Worm (Caenorhabditis elegans) whole organism, L4 larva: ENCODE data around the gene F11A10.5.

Experiments
- R02D3.7 ChIP-seq: fragments of 150-350 bp; sonication (generic microtip); optimal IDR thresholded peaks from 3 replicates; lab custom pipeline; 2014; ENCODE audit warnings: missing biosample characterization, missing genetic modification characterization
- T20F7.1 ChIP-seq: fragments of 200-800 bp; sonication (Bioruptor generic); optimal IDR thresholded peaks from 2 replicates; lab custom pipeline; 2018; ENCODE audit warnings: mild to moderate bottlenecking, missing genetic modification characterization, missing compliant biosample characterization
- T26A8.4 ChIP-seq: fragments of 200-800 bp; sonication (Bioruptor generic); IDR thresholded peaks from 2 replicates; pipeline ENCODE4 v1.3.6; 2022; ENCODE audit warnings: missing genetic modification characterization, missing compliant biosample characterization
- Y105C5A.15 ChIP-seq: fragments of 200-800 bp; sonication (Bioruptor generic); IDR thresholded peaks from 2 replicates; pipeline ENCODE4 v1.3.6; 2022; ENCODE audit warnings: missing genetic modification characterization, missing compliant biosample characterization
- Y48G9A.11 ChIP-seq: fragments of 200-800 bp; sonication (Bioruptor generic); IDR thresholded peaks from 2 replicates; pipeline ENCODE4 v1.3.6; 2022; ENCODE audit warnings: missing genetic modification reagents, missing genetic modification characterization, missing compliant biosample characterization
- Y75B8A.6 ChIP-seq: fragments of 200-800 bp; sonication (Bioruptor generic); IDR thresholded peaks from 2 replicates; pipeline ENCODE4 v1.3.6; 2022; ENCODE audit warnings: missing genetic modification reagents, missing genetic modification characterization, missing compliant biosample characterization
- ZK337.2 ChIP-seq: fragments of 200-800 bp; sonication (Bioruptor generic); IDR thresholded peaks from 2 replicates; pipeline ENCODE4 v1.3.6; 2022; ENCODE audit warnings: missing genetic modification reagents, missing genetic modification characterization, missing compliant biosample characterization
- aha-1 ChIP-seq: fragments of 150-350 bp; peaks from one replicate; lab custom pipeline; 2014; ENCODE audit warnings: missing biosample characterization, missing genetic modification characterization
- aly-2 ChIP-seq: sonication (generic microtip); optimal IDR thresholded peaks from 2 replicates; lab custom pipeline; 2018; ENCODE audit warnings: missing biosample characterization, missing genetic modification characterization
- ama-1 ChIP-seq: fragments of 150-350 bp; optimal IDR thresholded peaks from 2 replicates; lab custom pipeline; 2014; ENCODE audit warnings: inconsistent platforms, mixed read lengths
- ceh-62 ChIP-seq: sonication (generic microtip); optimal IDR thresholded peaks from 2 replicates; lab custom pipeline; 2017; ENCODE audit warnings: missing biosample characterization, missing genetic modification characterization
- ceh-82 ChIP-seq: sonication (generic microtip); optimal IDR thresholded peaks from 2 replicates; lab custom pipeline; 2017; ENCODE audit warnings: missing biosample characterization, missing genetic modification characterization
- ces-1 ChIP-seq: fragments of 150-350 bp; sonication (generic microtip); optimal IDR thresholded peaks from 4 replicates; lab custom pipeline; 2014; ENCODE audit warnings: missing biosample characterization, missing genetic modification reagents, missing genetic modification characterization
- cey-2 ChIP-seq: sonication (generic microtip); optimal IDR thresholded peaks from 3 replicates; lab custom pipeline; 2017; ENCODE audit warnings: missing genetic modification characterization, mild to moderate bottlenecking, missing compliant biosample characterization, antibody characterized with exemption, borderline replicate concordance; ENCODE audit not compliant: insufficient read depth
- daf-12 ChIP-seq: fragments of 150-350 bp; optimal IDR thresholded peaks from 2 replicates; lab custom pipeline; 2014; ENCODE audit warnings: missing biosample characterization, missing genetic modification reagents, missing genetic modification characterization
- daf-16 ChIP-seq, 3 experiments: sonication (generic microtip); optimal IDR thresholded peaks; 2 replicates each; lab custom pipeline; 2016 to 2017; ENCODE audit warnings: missing genetic modification characterization in 3 of 3, missing genetic modification reagents in 3 of 3, mild to moderate bottlenecking in 2 of 3, missing compliant biosample characterization in 2 of 3, missing biosample characterization in 1 of 3, moderate library complexity in 1 of 3
- daf-19 ChIP-seq: fragments of 200-800 bp; sonication (Bioruptor generic); conservative IDR thresholded peaks from 2 replicates; pipeline ENCODE4 v1.3.6; 2022; ENCODE audit warnings: missing genetic modification characterization, missing compliant biosample characterization
- daf-8 ChIP-seq: fragments of 200-800 bp; sonication (Bioruptor generic); IDR thresholded peaks from 2 replicates; pipeline ENCODE4 v1.3.6; 2022; ENCODE audit warnings: missing genetic modification characterization, missing compliant biosample characterization
- dmd-6 ChIP-seq: fragments of 200-800 bp; sonication (Bioruptor generic); IDR thresholded peaks from 2 replicates; pipeline ENCODE4 v1.3.6; 2022; ENCODE audit warnings: missing genetic modification reagents, missing genetic modification characterization, missing compliant biosample characterization
- dmd-8 ChIP-seq: fragments of 200-800 bp; sonication (Bioruptor generic); IDR thresholded peaks from 2 replicates; pipeline ENCODE4 v1.3.6; 2022; ENCODE audit warnings: missing genetic modification characterization, missing compliant biosample characterization
- dpl-1 ChIP-seq: fragments of 150-350 bp; optimal IDR thresholded peaks from 2 replicates; lab custom pipeline; 2014; ENCODE audit warnings: missing biosample characterization, missing genetic modification reagents, missing genetic modification characterization
- dve-1 ChIP-seq: sonication (generic microtip); optimal IDR thresholded peaks from 2 replicates; lab custom pipeline; 2017; ENCODE audit warnings: antibody characterized with exemption, mild to moderate bottlenecking, missing genetic modification characterization, missing compliant biosample characterization; ENCODE audit not compliant: insufficient read depth
- egl-27 ChIP-seq: sonication (generic microtip); optimal IDR thresholded peaks from 3 replicates; lab custom pipeline; 2017; ENCODE audit warnings: missing biosample characterization, missing genetic modification reagents, missing genetic modification characterization
- fos-1 ChIP-seq: fragments of 150-350 bp; optimal IDR thresholded peaks from 2 replicates; lab custom pipeline; 2014; ENCODE audit warnings: missing biosample characterization, missing genetic modification characterization
- hmg-1.1 ChIP-seq: fragments of 200-800 bp; sonication (Bioruptor generic); IDR thresholded peaks from 2 replicates; pipeline ENCODE4 v1.3.6; 2022; ENCODE audit warnings: missing genetic modification reagents, missing genetic modification characterization, missing compliant biosample characterization
- lim-7 ChIP-seq: fragments of 200-800 bp; sonication (Bioruptor generic); IDR thresholded peaks from 2 replicates; pipeline ENCODE4 v1.3.6; 2022; ENCODE audit warnings: missing genetic modification characterization, missing compliant biosample characterization
- lin-1 ChIP-seq: fragments of 200-800 bp; sonication (Bioruptor generic); IDR thresholded peaks from 2 replicates; pipeline ENCODE4 v1.3.6; 2022; ENCODE audit warnings: missing genetic modification reagents, missing genetic modification characterization, missing compliant biosample characterization
- lin-13 ChIP-seq: fragments of 150-350 bp; optimal IDR thresholded peaks from 2 replicates; lab custom pipeline; 2014; ENCODE audit warnings: missing biosample characterization, missing genetic modification reagents, missing genetic modification characterization
- lin-15B ChIP-seq: fragments of 150-350 bp; sonication (generic microtip); optimal IDR thresholded peaks from 3 replicates; lab custom pipeline; 2014; ENCODE audit warnings: missing biosample characterization, missing genetic modification characterization
- lin-29 ChIP-seq: fragments of 200-800 bp; sonication (Bioruptor generic); IDR thresholded peaks from 2 replicates; pipeline ENCODE4 v1.3.6; 2022; ENCODE audit warnings: missing genetic modification reagents, missing genetic modification characterization, missing compliant biosample characterization
- lsy-2 ChIP-seq, 2 experiments: fragments of 150-350 bp in 1 of 2; sonication (generic microtip) in 1 of 2; optimal IDR thresholded peaks; 2 replicates each; lab custom pipeline; 2014 to 2017; ENCODE audit warnings: missing biosample characterization in 2 of 2, missing genetic modification characterization in 2 of 2
- mdl-1 ChIP-seq, 2 experiments: fragments of 150-350 bp in 1 of 2; sonication (generic microtip) in 1 of 2; optimal IDR thresholded peaks; 2 replicates each; lab custom pipeline; 2014 to 2017; ENCODE audit warnings: missing biosample characterization in 2 of 2, missing genetic modification characterization in 2 of 2
- mep-1 ChIP-seq: fragments of 150-350 bp; sonication (generic microtip); optimal IDR thresholded peaks from 3 replicates; lab custom pipeline; 2014; ENCODE audit warnings: missing biosample characterization, missing genetic modification characterization
- mes-2 ChIP-seq: sonication (generic microtip); optimal IDR thresholded peaks from 2 replicates; lab custom pipeline; 2016; ENCODE audit warnings: missing genotype, mild to moderate bottlenecking, missing genetic modification characterization, missing compliant biosample characterization; ENCODE audit not compliant: poor library complexity, severe bottlenecking
- mxl-2 ChIP-seq: fragments of 200-800 bp; sonication (Bioruptor generic); conservative IDR thresholded peaks from 2 replicates; pipeline ENCODE4 v1.3.6; 2022; ENCODE audit warnings: missing genetic modification reagents, missing genetic modification characterization, missing compliant biosample characterization
- mxl-3 ChIP-seq: fragments of 200-800 bp; sonication (Bioruptor generic); optimal IDR thresholded peaks from 2 replicates; lab custom pipeline; 2018; ENCODE audit warnings: mild to moderate bottlenecking, missing genetic modification characterization, missing compliant biosample characterization
- nhr-10 ChIP-seq: fragments of 150-350 bp; optimal IDR thresholded peaks from 2 replicates; lab custom pipeline; 2014; ENCODE audit warnings: missing biosample characterization, missing genetic modification characterization
- nhr-102 ChIP-seq: sonication (generic microtip); optimal IDR thresholded peaks from 2 replicates; lab custom pipeline; 2016; ENCODE audit warnings: mild to moderate bottlenecking, missing genetic modification characterization, moderate library complexity, missing compliant biosample characterization
- nhr-11 ChIP-seq: fragments of 150-350 bp; optimal IDR thresholded peaks from 2 replicates; lab custom pipeline; 2014; ENCODE audit warnings: missing biosample characterization, missing genetic modification characterization
- nhr-111 ChIP-seq: fragments of 200-800 bp; sonication (Bioruptor generic); optimal IDR thresholded peaks from 2 replicates; lab custom pipeline; 2018; ENCODE audit warnings: mild to moderate bottlenecking, missing genetic modification characterization, missing compliant biosample characterization
- nhr-25 ChIP-seq: sonication (generic microtip); optimal IDR thresholded peaks from 2 replicates; lab custom pipeline; 2017; ENCODE audit warnings: missing genetic modification characterization, mild to moderate bottlenecking, missing compliant biosample characterization, antibody characterized with exemption, moderate library complexity, borderline replicate concordance; ENCODE audit not compliant: insufficient read depth
- nhr-28 ChIP-seq: fragments of 150-350 bp; optimal IDR thresholded peaks from 2 replicates; lab custom pipeline; 2014; ENCODE audit warnings: missing biosample characterization, missing genetic modification characterization
- nhr-41 ChIP-seq: fragments of 200-800 bp; sonication (Bioruptor generic); IDR thresholded peaks from 2 replicates; pipeline ENCODE4 v1.3.6; 2022; ENCODE audit warnings: missing genetic modification reagents, missing genetic modification characterization, missing compliant biosample characterization
- nhr-42 ChIP-seq: fragments of 200-800 bp; sonication (Bioruptor generic); IDR thresholded peaks from 2 replicates; pipeline ENCODE4 v1.3.6; 2022; ENCODE audit warnings: missing genetic modification characterization, missing compliant biosample characterization
- pqm-1 ChIP-seq: sonication (generic microtip); optimal IDR thresholded peaks from 2 replicates; lab custom pipeline; 2017; ENCODE audit warnings: missing biosample characterization, missing genetic modification characterization
- spr-3 ChIP-seq: fragments of 200-800 bp; sonication (Bioruptor generic); optimal IDR thresholded peaks from 2 replicates; lab custom pipeline; 2018; ENCODE audit warnings: mild to moderate bottlenecking, missing genetic modification characterization, missing compliant biosample characterization
- tra-1 ChIP-seq: fragments of 200-800 bp; sonication (Bioruptor generic); IDR thresholded peaks from 2 replicates; pipeline ENCODE4 v1.3.6; 2022; ENCODE audit warnings: missing genetic modification reagents, missing genetic modification characterization, missing compliant biosample characterization
- unc-39 ChIP-seq: sonication (generic microtip); optimal IDR thresholded peaks from 2 replicates; lab custom pipeline; 2017; ENCODE audit warnings: missing biosample characterization, missing genetic modification characterization
- vab-7 ChIP-seq: fragments of 200-800 bp; sonication (Bioruptor generic); IDR thresholded peaks from 2 replicates; pipeline ENCODE4 v1.3.6; 2022; ENCODE audit warnings: missing genetic modification reagents, missing genetic modification characterization, missing compliant biosample characterization
- zfp-2 ChIP-seq: sonication (generic microtip); optimal IDR thresholded peaks from 2 replicates; lab custom pipeline; 2016; ENCODE audit warnings: mild to moderate bottlenecking, missing genetic modification characterization, missing compliant biosample characterization
- zip-11 ChIP-seq: fragments of 200-800 bp; sonication (Bioruptor generic); IDR thresholded peaks from 2 replicates; pipeline ENCODE4 v1.3.6; 2022; ENCODE audit warnings: missing genetic modification characterization, missing compliant biosample characterization
- zip-2 ChIP-seq: fragments of 150-350 bp; optimal IDR thresholded peaks from 2 replicates; lab custom pipeline; 2014; ENCODE audit warnings: missing biosample characterization, missing genetic modification characterization

F11A10.5 gene

ce11 chrIV:12128708-12129107 lies 34.8 kb downstream of the F11A10.5 start:
- TF ChIP-seq cey-2 (tag; lab: Kevin White, UChicago) = no peak
- TF ChIP-seq fos-1 (tag; lab: Kevin White, UChicago) = no peak
- TF ChIP-seq tra-1 = no peak
- TF ChIP-seq mep-1 = no peak
- no peak for TF ChIP-seq nhr-42 (GFP tag; lab: Robert Waterston, UW)
- no peak for TF ChIP-seq Y105C5A.15 (GFP tag; lab: Robert Waterston, UW)
- no peak for TF ChIP-seq zfp-2 (tag; lab: Kevin White, UChicago)
- TF ChIP-seq dve-1 (tag; lab: Kevin White, UChicago) = peak; percentile 27
- TF ChIP-seq lsy-2 (tag; optimal IDR thresholded peaks at IDR 0.05; lab: Kevin White, UChicago) = peak in 1 of 2 experiments; percentile 12
- TF ChIP-seq mes-2 (tag; lab: Kevin White, UChicago) = peak; percentile 38
- no peak for TF ChIP-seq egl-27 (tag; lab: Kevin White, UChicago)
- no peak for TF ChIP-seq dpl-1 (GFP tag; lab: Kevin White, UChicago)
- TF ChIP-seq aly-2 (tag; lab: Kevin White, UChicago) = no peak
- no peak for TF ChIP-seq daf-16 (GFP tag; optimal IDR thresholded peaks at IDR 0.05; lab: Kevin White, UChicago)
- peak; percentile 29 for TF ChIP-seq daf-16 (tag; optimal IDR thresholded peaks at IDR 0.05; lab: Kevin White, UChicago)
- TF ChIP-seq R02D3.7 = no peak
- TF ChIP-seq daf-19 (GFP tag; lab: Robert Waterston, UW) = no peak
- no peak for TF ChIP-seq ces-1 (GFP tag; lab: Kevin White, UChicago)
- TF ChIP-seq mdl-1 (tag; optimal IDR thresholded peaks at IDR 0.05; lab: Kevin White, UChicago) = no peak
- TF ChIP-seq mxl-2 (GFP tag; lab: Robert Waterston, UW) = no peak
- no peak for TF ChIP-seq lin-15B (tag; lab: Kevin White, UChicago)
- no peak for TF ChIP-seq zip-2
- TF ChIP-seq lim-7 (GFP tag; lab: Robert Waterston, UW) = no peak
- TF ChIP-seq daf-8 = no peak
- peak; percentile 86 for TF ChIP-seq pqm-1 (tag; lab: Kevin White, UChicago)
- TF ChIP-seq lin-1 = no peak
- no peak for TF ChIP-seq lin-29
- no peak for TF ChIP-seq mxl-3
- TF ChIP-seq nhr-41 (GFP tag; lab: Robert Waterston, UW) = no peak
- no peak for TF ChIP-seq nhr-25 (tag; lab: Kevin White, UChicago)
- TF ChIP-seq spr-3 = no peak
- TF ChIP-seq ceh-82 (tag; lab: Kevin White, UChicago) = no peak
- no peak for TF ChIP-seq zip-11
- no peak for TF ChIP-seq ceh-62 (tag; lab: Kevin White, UChicago)
- TF ChIP-seq dmd-6 (GFP tag; lab: Robert Waterston, UW) = peak; percentile 30; the same call in 1 of the 2 replicates
- no peak for TF ChIP-seq nhr-102 (tag; lab: Kevin White, UChicago)
- no peak for TF ChIP-seq Y48G9A.11 (GFP tag; lab: Robert Waterston, UW)
- no peak for TF ChIP-seq T20F7.1
- no peak for TF ChIP-seq ama-1 (lab: Kevin White, UChicago)
- no peak for TF ChIP-seq ZK337.2 (GFP tag; lab: Robert Waterston, UW)
- no peak for TF ChIP-seq aha-1 (tag; lab: Kevin White, UChicago)
- peak; percentile 15 for TF ChIP-seq nhr-28 (tag; lab: Kevin White, UChicago)
- no peak for TF ChIP-seq unc-39 (tag; lab: Kevin White, UChicago)
- TF ChIP-seq lin-13 (GFP tag; lab: Kevin White, UChicago) = no peak
- TF ChIP-seq nhr-111 (GFP tag; lab: Kevin White, UChicago) = no peak
- TF ChIP-seq nhr-11 = no peak
- TF ChIP-seq nhr-10 (tag; lab: Kevin White, UChicago) = no peak
- no peak for TF ChIP-seq Y75B8A.6
- no peak for TF ChIP-seq daf-12 (tag; lab: Kevin White, UChicago)
- TF ChIP-seq hmg-1.1 (GFP tag; lab: Robert Waterston, UW) = no peak; the same call in 1 of the 2 replicates
- 0 out of 2 replicates have a peak, but pooled peaks have one; percentile 14 for TF ChIP-seq T26A8.4
- no peak for TF ChIP-seq dmd-8 (GFP tag; lab: Robert Waterston, UW)
- no peak for TF ChIP-seq vab-7 (GFP tag; lab: Robert Waterston, UW)
